Worm (Caenorhabditis elegans) whole organism, L4 larva: ENCODE data around the gene F56D6.21.

Experiments
- F37D6.2 ChIP-seq: sonication (generic microtip); optimal IDR thresholded peaks from 2 replicates; lab custom pipeline; 2016; ENCODE audit warnings: mild to moderate bottlenecking, missing genetic modification characterization, missing compliant biosample characterization
- T20F7.1 ChIP-seq: fragments of 200-800 bp; sonication (Bioruptor generic); optimal IDR thresholded peaks from 2 replicates; lab custom pipeline; 2018; ENCODE audit warnings: mild to moderate bottlenecking, missing genetic modification characterization, missing compliant biosample characterization
- Y75B8A.6 ChIP-seq: fragments of 200-800 bp; sonication (Bioruptor generic); IDR thresholded peaks from 2 replicates; pipeline ENCODE4 v1.3.6; 2022; ENCODE audit warnings: missing genetic modification reagents, missing genetic modification characterization, missing compliant biosample characterization
- ctbp-1 ChIP-seq: fragments of 200-800 bp; sonication (Bioruptor generic); IDR thresholded peaks from 2 replicates; pipeline ENCODE4 v1.3.6; 2022; ENCODE audit warnings: missing genetic modification reagents, missing genetic modification characterization, missing compliant biosample characterization
- fos-1 ChIP-seq: fragments of 150-350 bp; optimal IDR thresholded peaks from 2 replicates; lab custom pipeline; 2014; ENCODE audit warnings: missing biosample characterization, missing genetic modification characterization
- nhr-48 ChIP-seq: sonication (generic microtip); optimal IDR thresholded peaks from 2 replicates; lab custom pipeline; 2016; ENCODE audit warnings: mild to moderate bottlenecking, missing genetic modification characterization, missing compliant biosample characterization
- ztf-11 ChIP-seq: fragments of 150-350 bp; optimal IDR thresholded peaks from 2 replicates; lab custom pipeline; 2014; ENCODE audit warnings: missing biosample characterization, missing genetic modification characterization

ce11 chrIV:3907506-3908188 lies 2.9 kb downstream of the F56D6.21 start, which contains the start of the genes F56D6.22 and F56D6.12:
- TF ChIP-seq ztf-11 (no peak), T20F7.1 (GFP tag; lab: Kevin White, UChicago) (no peak), fos-1 (tag; lab: Kevin White, UChicago) (no peak), ctbp-1 (GFP tag; lab: Robert Waterston, UW) (no peak), F37D6.2 (tag; lab: Kevin White, UChicago) (no peak), nhr-48 (tag; lab: Kevin White, UChicago) (no peak), Y75B8A.6 (GFP tag; lab: Robert Waterston, UW) (no peak)
